Fruit fly (Drosophila melanogaster) whole organism, embryonic: Measurements from ENCODE around the gene Argk1.
A peak's percentile ranks its signal among the peaks of the same experiment; 100 is the strongest.

Experiments used
- ATbp ChIP-seq: fragments of 200-800 bp; sonication (Bioruptor generic); optimal IDR thresholded peaks from 2 replicates; lab custom pipeline; 2017; ENCODE audit warnings: missing biosample characterization, mild to moderate bottlenecking, missing genetic modification characterization, missing genetic modification reagents
- Adf1 ChIP-seq: fragments of 200-800 bp; sonication (Bioruptor generic); IDR thresholded peaks from 2 replicates; pipeline ENCODE4 v1.3.6; 2022; ENCODE audit warnings: missing biosample characterization, missing genetic modification characterization
- CG11247 ChIP-seq: fragments of 200-800 bp; sonication (Bioruptor generic); IDR thresholded peaks from 2 replicates; pipeline ENCODE4 v1.3.6; 2022; ENCODE audit warnings: missing biosample characterization, missing genetic modification characterization
- CG12299 ChIP-seq: fragments of 200-800 bp; sonication (Bioruptor generic); optimal IDR thresholded peaks from 2 replicates; lab custom pipeline; 2018; ENCODE audit warnings: missing biosample characterization, mild to moderate bottlenecking, missing genetic modification characterization
- CG13424 ChIP-seq: fragments of 200-800 bp; sonication (Bioruptor generic); optimal IDR thresholded peaks from 2 replicates; lab custom pipeline; 2019; ENCODE audit warnings: missing biosample characterization, mild to moderate bottlenecking, missing genetic modification characterization, moderate library complexity
- CG14014 ChIP-seq: fragments of 200-800 bp; sonication (Bioruptor generic); IDR thresholded peaks from 2 replicates; pipeline ENCODE4 v1.3.6; 2022; ENCODE audit warnings: missing biosample characterization, missing genetic modification characterization
- CG14441 ChIP-seq: fragments of 200-800 bp; sonication (Bioruptor generic); IDR thresholded peaks from 2 replicates; pipeline ENCODE4 v1.3.6; 2022; ENCODE audit warnings: missing biosample characterization, missing genetic modification characterization
- CG15479 ChIP-seq: fragments of 200-800 bp; sonication (Bioruptor generic); optimal IDR thresholded peaks from 3 replicates; lab custom pipeline; 2019; ENCODE audit warnings: missing biosample characterization, mild to moderate bottlenecking, missing genetic modification characterization, moderate library complexity
- CG1602 ChIP-seq: fragments of 200-800 bp; sonication (Bioruptor generic); optimal IDR thresholded peaks from 3 replicates; lab custom pipeline; 2016; ENCODE audit warnings: missing biosample characterization, missing genetic modification characterization
- CG1832 ChIP-seq: fragments of 200-800 bp; sonication (Bioruptor generic); optimal IDR thresholded peaks from 2 replicates; lab custom pipeline; 2017; ENCODE audit warnings: missing biosample characterization, mild to moderate bottlenecking, missing genetic modification characterization, inconsistent platforms
- CG18599 ChIP-seq: fragments of 200-800 bp; sonication (Bioruptor generic); optimal IDR thresholded peaks from 3 replicates; lab custom pipeline; 2017; ENCODE audit warnings: missing biosample characterization, missing genetic modification characterization, mild to moderate bottlenecking, moderate library complexity, missing genetic modification reagents
- CG18619 ChIP-seq: fragments of 200-800 bp; sonication (Bioruptor generic); optimal IDR thresholded peaks from 3 replicates; lab custom pipeline; 2017; ENCODE audit warnings: missing biosample characterization, mild to moderate bottlenecking, missing genetic modification characterization
- CG2120 ChIP-seq: fragments of 200-800 bp; sonication (Bioruptor generic); optimal IDR thresholded peaks from 3 replicates; lab custom pipeline; 2016; ENCODE audit warnings: missing biosample characterization, missing genetic modification characterization
- CG3847 ChIP-seq: fragments of 200-800 bp; sonication (Bioruptor generic); IDR thresholded peaks from 2 replicates; pipeline ENCODE4 v1.3.6; 2022; ENCODE audit warnings: missing biosample characterization, missing genetic modification characterization
- CG4424 ChIP-seq: fragments of 200-800 bp; sonication (Bioruptor generic); optimal IDR thresholded peaks from 3 replicates; lab custom pipeline; 2016; ENCODE audit warnings: missing biosample characterization, missing genetic modification characterization
- CG6272 ChIP-seq: fragments of 200-800 bp; sonication (Bioruptor generic); IDR thresholded peaks from 2 replicates; pipeline ENCODE4 v1.3.6; 2022; ENCODE audit warnings: missing biosample characterization, missing genetic modification characterization
- CG8944 ChIP-seq: fragments of 200-800 bp; sonication (Bioruptor generic); optimal IDR thresholded peaks from 3 replicates; lab custom pipeline; 2016; ENCODE audit warnings: missing biosample characterization, missing genetic modification characterization
- CG9727 ChIP-seq: fragments of 200-800 bp; sonication (Bioruptor generic); optimal IDR thresholded peaks from 3 replicates; lab custom pipeline; 2017; ENCODE audit warnings: missing biosample characterization, mild to moderate bottlenecking, missing genetic modification characterization
- CG9932 ChIP-seq: fragments of 200-800 bp; sonication (Bioruptor generic); IDR thresholded peaks from 2 replicates; pipeline ENCODE4 v1.3.6; 2022; ENCODE audit warnings: missing biosample characterization, missing genetic modification characterization
- Dbx ChIP-seq: fragments of 200-800 bp; sonication (Bioruptor generic); IDR thresholded peaks from 3 replicates; pipeline ENCODE4 v1.3.6; 2022; ENCODE audit warnings: missing biosample characterization, missing genetic modification characterization
- E2f1 ChIP-seq: fragments of 200-800 bp; sonication (Bioruptor generic); IDR thresholded peaks from 2 replicates; pipeline ENCODE4 v1.3.6; 2022; ENCODE audit warnings: missing biosample characterization, missing genetic modification characterization
- E2f2 ChIP-seq: fragments of 200-800 bp; sonication (Bioruptor generic); IDR thresholded peaks from 2 replicates; pipeline ENCODE4 v1.3.6; 2022; ENCODE audit warnings: missing biosample characterization, missing genetic modification characterization
- Fer2 ChIP-seq: fragments of 200-800 bp; sonication (Bioruptor generic); optimal IDR thresholded peaks from 2 replicates; lab custom pipeline; 2018; ENCODE audit warnings: missing biosample characterization, mild to moderate bottlenecking, missing genetic modification characterization, moderate library complexity
- Hsf ChIP-seq: fragments of 200-800 bp; sonication (Bioruptor generic); optimal IDR thresholded peaks from 3 replicates; lab custom pipeline; 2016; ENCODE audit warnings: missing biosample characterization, missing genetic modification characterization
- MBD-R2 ChIP-seq: fragments of 200-800 bp; sonication (Bioruptor generic); IDR thresholded peaks from 2 replicates; pipeline ENCODE4 v1.3.6; 2022; ENCODE audit warnings: missing biosample characterization, missing genetic modification characterization
- Mad ChIP-seq: fragments of 200-800 bp; sonication (Bioruptor generic); optimal IDR thresholded peaks from 2 replicates; lab custom pipeline; 2016; ENCODE audit warnings: missing biosample characterization, missing genetic modification characterization
- Max ChIP-seq: fragments of 200-800 bp; sonication (Bioruptor generic); optimal IDR thresholded peaks from 2 replicates; lab custom pipeline; 2016; ENCODE audit warnings: missing biosample characterization, mild to moderate bottlenecking, missing genetic modification characterization
- Meics ChIP-seq: fragments of 200-800 bp; sonication (Bioruptor generic); optimal IDR thresholded peaks from 2 replicates; lab custom pipeline; 2017; ENCODE audit warnings: missing biosample characterization, mild to moderate bottlenecking, missing genetic modification characterization
- Nf-YA ChIP-seq: fragments of 200-800 bp; sonication (Bioruptor generic); IDR thresholded peaks from 2 replicates; pipeline ENCODE4 v1.3.6; 2022; ENCODE audit warnings: missing biosample characterization, missing genetic modification characterization
- NfI ChIP-seq: fragments of 200-800 bp; sonication (Bioruptor generic); optimal IDR thresholded peaks from 3 replicates; lab custom pipeline; 2018; ENCODE audit warnings: missing biosample characterization, mild to moderate bottlenecking, missing genetic modification characterization, moderate library complexity
- Opbp ChIP-seq: fragments of 200-800 bp; sonication (Bioruptor generic); IDR thresholded peaks from 3 replicates; pipeline ENCODE4 v1.3.6; 2022; ENCODE audit warnings: missing biosample characterization, missing genetic modification characterization; ENCODE audit not compliant: partially characterized antibody
- Ravus ChIP-seq: fragments of 200-800 bp; sonication (Bioruptor generic); IDR thresholded peaks from 2 replicates; pipeline ENCODE4 v1.3.6; 2022; ENCODE audit warnings: missing biosample characterization, missing genetic modification characterization
- Sry-β ChIP-seq: fragments of 200-800 bp; sonication (Bioruptor generic); optimal IDR thresholded peaks from 2 replicates; lab custom pipeline; 2018; ENCODE audit warnings: missing biosample characterization, mild to moderate bottlenecking, missing genetic modification characterization, moderate library complexity
- Taf1 ChIP-seq: fragments of 200-800 bp; sonication (Bioruptor generic); IDR thresholded peaks from 2 replicates; pipeline ENCODE4 v1.3.6; 2022; ENCODE audit warnings: missing biosample characterization, missing genetic modification characterization
- Xrp1 ChIP-seq: fragments of 200-800 bp; sonication (Bioruptor generic); IDR thresholded peaks from 2 replicates; pipeline ENCODE4 v1.3.6; 2022; ENCODE audit warnings: missing biosample characterization, missing genetic modification characterization
- al ChIP-seq: fragments of 200-800 bp; sonication (Bioruptor generic); IDR thresholded peaks from 2 replicates; pipeline ENCODE4 v1.3.6; 2022; ENCODE audit warnings: missing biosample characterization, missing genetic modification characterization
- ash1 ChIP-seq: fragments of 200-800 bp; sonication (Bioruptor generic); optimal IDR thresholded peaks from 2 replicates; lab custom pipeline; 2018; ENCODE audit warnings: missing biosample characterization, mild to moderate bottlenecking, missing genetic modification characterization
- az2 ChIP-seq: fragments of 200-800 bp; sonication (Bioruptor generic); optimal IDR thresholded peaks from 3 replicates; lab custom pipeline; 2016; ENCODE audit warnings: missing biosample characterization, missing genetic modification characterization
- bab2 ChIP-seq: fragments of 200-800 bp; sonication (Bioruptor generic); optimal IDR thresholded peaks from 2 replicates; lab custom pipeline; 2016; ENCODE audit warnings: missing biosample characterization, missing genetic modification characterization
- bigmax ChIP-seq: fragments of 200-800 bp; sonication (Bioruptor generic); optimal IDR thresholded peaks from 2 replicates; lab custom pipeline; 2018; ENCODE audit warnings: missing biosample characterization, mild to moderate bottlenecking, missing genetic modification characterization
- caup ChIP-seq: fragments of 200-800 bp; sonication (Bioruptor generic); optimal IDR thresholded peaks from 3 replicates; lab custom pipeline; 2017; ENCODE audit warnings: missing biosample characterization, mild to moderate bottlenecking, missing genetic modification characterization, moderate library complexity; ENCODE audit not compliant: severe bottlenecking
- fd64A ChIP-seq: fragments of 200-800 bp; sonication (Bioruptor generic); optimal IDR thresholded peaks from 3 replicates; lab custom pipeline; 2018; ENCODE audit warnings: missing biosample characterization, mild to moderate bottlenecking, missing genetic modification characterization
- hkb ChIP-seq, 2 experiments: fragments of 200-800 bp in 1 of 2; fragments of >200 bp in 1 of 2; sonication (Bioruptor generic) in 1 of 2; IDR thresholded peaks in 1 of 2; optimal IDR thresholded peaks in 1 of 2; 2 replicates each; pipeline versions ENCODE4 v1.3.6 to Lab custom; 2017 to 2022; ENCODE audit warnings: missing biosample characterization in 1 of 2, missing genetic modification characterization in 1 of 2
- maf-S ChIP-seq: fragments of 200-800 bp; sonication (Bioruptor generic); optimal IDR thresholded peaks from 2 replicates; lab custom pipeline; 2016; ENCODE audit warnings: missing biosample characterization, missing genetic modification characterization
- mam ChIP-seq: fragments of 200-800 bp; sonication (Bioruptor generic); optimal IDR thresholded peaks from 3 replicates; lab custom pipeline; 2016; ENCODE audit warnings: missing biosample characterization, missing genetic modification characterization
- pan ChIP-seq, 4 experiments: fragments of >200 bp in 3 of 4; fragments of 200-800 bp in 1 of 4; sonication (Bioruptor generic) in 1 of 4; optimal IDR thresholded peaks in 3 of 4; IDR thresholded peaks in 1 of 4; 2 replicates each; pipeline versions ENCODE4 v1.3.6 to Lab custom; 2017 to 2022; ENCODE audit warnings: missing biosample characterization in 2 of 4, missing genetic modification characterization in 2 of 4, mixed read lengths in 1 of 4
- pho ChIP-seq: fragments of 200-800 bp; sonication (Bioruptor generic); optimal IDR thresholded peaks from 2 replicates; lab custom pipeline; 2016; ENCODE audit warnings: missing biosample characterization, missing genetic modification characterization
- sd ChIP-seq: fragments of 200-800 bp; sonication (Bioruptor generic); optimal IDR thresholded peaks from 3 replicates; lab custom pipeline; 2018; ENCODE audit warnings: missing biosample characterization, mild to moderate bottlenecking, missing genetic modification characterization, moderate library complexity
- sens ChIP-seq: fragments of 200-800 bp; sonication (Bioruptor generic); peaks from one replicate; lab custom pipeline; 2016; ENCODE audit warnings: missing biosample characterization, missing genetic modification characterization
- wdn ChIP-seq: fragments of 200-800 bp; sonication (Bioruptor generic); IDR thresholded peaks from 2 replicates; pipeline ENCODE4 v1.3.6; 2022; ENCODE audit warnings: missing biosample characterization, missing genetic modification characterization

The Argk1 gene

DNA sequence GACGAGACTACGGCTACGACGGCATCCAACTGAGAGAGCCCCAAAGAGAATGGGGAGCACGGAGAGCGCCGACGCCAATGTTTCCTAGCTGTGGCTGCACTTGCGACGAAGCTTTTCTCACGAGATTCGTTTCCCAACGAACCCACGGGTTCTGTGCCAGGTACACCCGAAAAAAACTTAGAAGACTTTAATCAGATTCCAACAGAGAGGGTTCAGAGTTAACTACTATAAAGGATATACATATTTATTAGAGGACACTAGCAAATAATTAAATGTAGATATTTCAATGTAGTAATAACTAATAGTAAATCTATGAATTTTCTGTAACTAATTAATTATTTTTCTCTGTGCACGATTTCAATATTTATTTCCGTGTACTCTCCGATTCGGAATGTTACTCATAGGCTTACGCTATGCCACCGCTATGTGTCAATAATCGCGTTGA is at the start of gene Argk1 (continued):
- TF ChIP-seq Opbp (GFP tag; lab: Robert Waterston, UW), result no peak
- peak; percentile 56; the same call in 1 of the 2 replicates for TF ChIP-seq al (GFP tag; lab: Robert Waterston, UW)
- no peak for TF ChIP-seq ash1
- TF ChIP-seq Taf1 (GFP tag; lab: Robert Waterston, UW), result peak; percentile 46
- TF ChIP-seq CG9727 (GFP tag; lab: Kevin White, UChicago), result peak; percentile 42
- peak; percentile 62 for TF ChIP-seq Meics
- TF ChIP-seq CG1832 (GFP tag; lab: Kevin White, UChicago), result no peak
- TF ChIP-seq CG11247 (GFP tag; lab: Robert Waterston, UW), result 0 out of 2 replicates have a peak, but pooled peaks have one; percentile 16
- TF ChIP-seq mam, result peak; percentile 46
- no peak for TF ChIP-seq Sry-β
- peak; percentile 12 for TF ChIP-seq CG1602 (GFP tag; lab: Kevin White, UChicago)
- peak; percentile 85 for TF ChIP-seq CG2120 (GFP tag; lab: Kevin White, UChicago)
- TF ChIP-seq pan (optimal IDR thresholded peaks at IDR 0.05; lab: Kevin White, UChicago), result no peak
- peak in 1 of 2 experiments; percentile 69 for TF ChIP-seq pan (GFP tag; optimal IDR thresholded peaks at IDR 0.05 in 1 of 2, IDR thresholded peaks at IDR 0.05 in 1 of 2)
- no peak for TF ChIP-seq Ravus (GFP tag; lab: Robert Waterston, UW)
- no peak for TF ChIP-seq Fer2
- TF ChIP-seq Mad, result peak; percentile 28
- no peak for TF ChIP-seq bab2 (GFP tag; lab: Kevin White, UChicago)
- no peak for TF ChIP-seq CG6272 (GFP tag; lab: Robert Waterston, UW)
- peak; percentile 72 for TF ChIP-seq CG18599 (GFP tag; lab: Kevin White, UChicago)
- peak; percentile 53 for TF ChIP-seq sd
- TF ChIP-seq CG14014 (GFP tag; lab: Robert Waterston, UW), result peak; percentile 78
- no peak; the same call in 1 of the 2 replicates for TF ChIP-seq Nf-YA (GFP tag; lab: Robert Waterston, UW)
- TF ChIP-seq az2 (GFP tag; lab: Kevin White, UChicago), result peak; percentile 27
- peak; percentile 54; the same call in 1 of the 2 replicates for TF ChIP-seq Xrp1
- TF ChIP-seq CG4424 (GFP tag; lab: Kevin White, UChicago), result no peak
- TF ChIP-seq ATbp (GFP tag; lab: Kevin White, UChicago), result peak; percentile 9
- TF ChIP-seq CG15479 (GFP tag; lab: Kevin White, UChicago), result no peak
- no peak for TF ChIP-seq CG8944 (GFP tag; lab: Kevin White, UChicago)
- TF ChIP-seq Hsf, result peak; percentile 47
- TF ChIP-seq Dbx (GFP tag; lab: Robert Waterston, UW), result 0 out of 3 replicates have a peak, but pooled peaks have one; percentile 11
- peak; percentile 69 for TF ChIP-seq CG9932
- peak; percentile 58 for TF ChIP-seq wdn (GFP tag; lab: Robert Waterston, UW)
- peak; percentile 25; the same call in 1 of the 2 replicates for TF ChIP-seq Adf1 (GFP tag; lab: Robert Waterston, UW)
- TF ChIP-seq MBD-R2 (GFP tag; lab: Robert Waterston, UW), result peak; percentile 13; the same call in 1 of the 2 replicates
- TF ChIP-seq CG13424 (tag; lab: Kevin White, UChicago), result peak; percentile 70
- peak; percentile 61 for TF ChIP-seq caup (GFP tag; lab: Kevin White, UChicago)
- peak; percentile 1 for TF ChIP-seq pho
- no peak for TF ChIP-seq Max (GFP tag; lab: Kevin White, UChicago)
- TF ChIP-seq fd64A, result no peak
- TF ChIP-seq maf-S, result no peak
- peak; percentile 43 for TF ChIP-seq NfI (GFP tag; lab: Kevin White, UChicago)
- TF ChIP-seq sens (GFP tag; lab: Kevin White, UChicago), result peak; percentile 76
- TF ChIP-seq CG18619 (GFP tag; lab: Kevin White, UChicago), result peak; percentile 68
- no peak for TF ChIP-seq CG12299 (tag; lab: Kevin White, UChicago)
- peak; percentile 51 for TF ChIP-seq CG14441 (GFP tag; lab: Robert Waterston, UW)
- TF ChIP-seq bigmax (GFP tag; lab: Kevin White, UChicago), result no peak
- 0 out of 2 replicates have a peak, but pooled peaks have one; percentile 28 for TF ChIP-seq E2f1
- peak; percentile 44; the same call in 1 of the 2 replicates for TF ChIP-seq E2f2 (GFP tag; lab: Robert Waterston, UW)
- TF ChIP-seq hkb (optimal IDR thresholded peaks at IDR 0.05; lab: Kevin White, UChicago), result no peak
- peak; percentile 52 for TF ChIP-seq hkb (GFP tag; IDR thresholded peaks at IDR 0.05; lab: Robert Waterston, UW)
- TF ChIP-seq CG3847 (GFP tag; lab: Robert Waterston, UW), result peak; percentile 62
